Fruit fly (Drosophila melanogaster): ENCODE results near the gene CG17650.

DNA sequence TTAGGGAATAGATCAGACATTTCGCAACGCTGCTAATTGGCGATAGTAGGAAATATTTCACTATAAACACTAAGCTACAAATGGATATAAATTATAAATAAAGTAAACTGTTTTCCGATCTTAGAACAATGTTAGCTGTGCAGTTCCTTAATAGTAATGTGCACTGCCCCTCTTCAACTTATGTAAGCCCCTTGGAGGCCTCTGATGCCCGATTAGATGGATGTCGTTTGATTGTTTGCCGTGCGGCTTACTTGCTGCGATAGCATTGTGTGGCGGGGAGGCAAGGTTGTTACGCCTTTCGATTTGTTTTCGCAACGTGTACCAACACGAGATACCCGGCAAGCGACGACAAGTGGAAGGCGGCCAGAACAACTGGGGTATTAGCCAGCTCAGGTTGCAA, 36.6 kb downstream of the CG17650 start:
- no peak for TF ChIP-seq CTCF (optimal IDR thresholded peaks at IDR 0.05)
- no peak for TF ChIP-seq CG8478 (optimal IDR thresholded peaks at IDR 0.05)

Measured in S2 (cell line).